Fruit fly (Drosophila melanogaster): Measurements from ENCODE around the gene osp.

The osp gene

DNA sequence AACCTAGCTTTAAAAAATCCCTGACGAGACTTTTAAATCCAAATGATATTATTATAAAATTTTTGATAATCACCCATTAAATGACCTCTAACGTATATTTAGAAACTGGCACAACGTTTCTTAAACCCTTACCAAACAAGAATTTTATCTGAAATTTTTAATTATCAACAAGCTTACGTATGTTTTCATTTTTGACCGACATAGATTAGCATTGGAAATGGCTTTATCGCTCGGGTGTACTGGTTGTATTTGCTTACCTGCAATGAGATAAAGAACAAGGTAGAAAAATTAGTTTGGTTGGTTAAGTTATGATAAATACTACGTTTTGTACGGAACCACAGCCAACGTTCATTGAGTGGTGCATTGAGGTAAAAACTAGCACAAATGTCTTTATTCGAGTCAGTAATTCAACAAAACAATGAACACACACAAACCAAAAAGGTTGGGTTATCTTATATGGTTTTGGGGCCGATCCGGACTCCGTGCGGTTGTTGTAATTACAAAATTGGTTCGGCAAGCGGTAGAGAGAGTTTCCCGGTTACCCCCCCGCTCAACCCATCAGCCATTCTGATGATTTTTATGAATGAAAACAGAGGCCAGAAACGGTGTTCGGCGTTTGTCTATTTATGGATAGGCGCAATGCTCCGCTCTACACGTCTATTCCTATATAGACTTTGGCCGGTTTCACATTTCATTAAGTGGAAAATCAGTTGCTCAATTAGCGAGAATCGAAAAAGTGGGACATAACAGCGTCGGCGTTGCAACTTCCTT, 32.8 kb downstream of the osp start:
- TF ChIP-seq CG17801 (GFP tag; optimal IDR thresholded peaks at IDR 0.05; ENCODE audit: partially characterized antibody), result no peak

dm6 chr2L:14654952-14655351, 34.2 kb downstream of the osp start:
- no peak for TF ChIP-seq CG17801 (GFP tag; optimal IDR thresholded peaks at IDR 0.05; ENCODE audit: partially characterized antibody)

- TF ChIP-seq CG17801 (GFP tag; optimal IDR thresholded peaks at IDR 0.05; ENCODE audit: partially characterized antibody), result no peak
Observed at dm6 chr2L:14653429-14653828, 35.7 kb downstream of the osp start.

dm6 chr2L:14651685-14652536, 37.2 kb downstream of the osp start:
- TF ChIP-seq CG17801 (GFP tag; optimal IDR thresholded peaks at IDR 0.05; ENCODE audit: partially characterized antibody), result no peak

DNA sequence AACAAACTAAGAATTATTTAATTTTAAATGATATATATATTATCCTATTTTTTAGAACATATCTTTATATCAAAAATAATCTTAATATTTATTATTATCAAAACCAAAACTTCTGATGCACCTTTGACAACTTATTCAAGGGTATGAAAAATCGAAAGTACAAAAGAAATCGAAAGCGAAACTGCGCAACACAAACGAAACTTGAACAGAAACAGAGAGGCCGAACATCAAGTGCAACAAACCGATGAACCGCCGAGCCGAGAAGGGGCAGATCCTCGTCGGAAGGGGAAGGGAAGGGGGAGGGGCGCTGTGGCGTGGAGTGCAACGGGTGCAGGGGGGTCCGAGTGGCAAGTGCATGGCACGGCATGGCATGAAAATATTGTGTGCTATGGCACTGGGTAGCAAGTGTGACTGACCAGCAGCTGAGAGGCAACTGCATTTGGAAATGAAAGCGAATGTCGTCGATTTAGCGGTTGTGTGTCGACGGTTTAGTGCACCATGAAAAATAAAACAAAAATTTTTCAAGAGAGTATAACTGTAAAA, 47.0 kb downstream of the osp start:
- no peak for TF ChIP-seq CG17801 (GFP tag; optimal IDR thresholded peaks at IDR 0.05; ENCODE audit: partially characterized antibody)

- TF ChIP-seq CG17801 (GFP tag; optimal IDR thresholded peaks at IDR 0.05; ENCODE audit: partially characterized antibody), result no peak
Observed at dm6 chr2L:14634986-14635385, 54.2 kb downstream of the osp start.

- TF ChIP-seq CG17801 (GFP tag; optimal IDR thresholded peaks at IDR 0.05; ENCODE audit: partially characterized antibody), result no peak
Observed at dm6 chr2L:14632799-14633198, 56.3 kb downstream of the osp start.

DNA sequence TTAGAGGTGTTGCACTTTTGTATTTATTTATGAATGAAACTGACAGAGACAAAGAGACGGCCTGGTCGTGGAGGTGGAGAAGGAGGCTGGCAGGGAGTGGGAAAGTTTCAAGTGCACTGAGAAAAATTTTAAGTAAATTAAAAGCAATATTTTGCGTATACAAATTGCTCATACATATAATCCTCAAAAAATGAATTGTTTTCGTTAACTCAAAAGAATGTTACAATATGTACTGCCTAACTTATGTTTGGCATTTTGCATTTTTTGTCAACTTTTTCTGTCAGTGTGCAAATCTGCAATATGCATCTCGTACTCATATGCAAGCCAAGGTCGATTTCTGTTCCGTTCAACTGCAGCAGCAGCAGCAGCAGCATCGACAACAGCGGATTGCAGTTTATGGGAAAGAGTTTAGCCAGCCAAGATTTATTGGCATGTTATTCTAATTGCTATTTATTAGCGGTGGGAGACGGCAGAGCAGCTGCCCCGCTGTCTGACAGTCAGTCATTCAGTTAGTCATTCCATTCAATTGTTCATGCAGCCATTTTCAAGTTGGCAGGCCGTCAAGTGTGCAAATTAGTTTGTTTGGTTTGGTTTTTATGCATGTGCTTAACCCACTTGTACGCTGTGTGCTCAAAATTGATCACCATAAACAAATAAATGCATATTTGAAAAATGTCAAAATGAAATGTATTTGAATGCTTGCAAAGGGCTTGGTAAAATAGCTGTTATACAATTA, 58.0 kb downstream of the osp start:
- TF ChIP-seq CG17801 (GFP tag; optimal IDR thresholded peaks at IDR 0.05; ENCODE audit: partially characterized antibody), result no peak

dm6 chr2L:14628766-14629165, 60.4 kb downstream of the osp start:
- no peak for TF ChIP-seq CG17801 (GFP tag; optimal IDR thresholded peaks at IDR 0.05; ENCODE audit: partially characterized antibody)

DNA sequence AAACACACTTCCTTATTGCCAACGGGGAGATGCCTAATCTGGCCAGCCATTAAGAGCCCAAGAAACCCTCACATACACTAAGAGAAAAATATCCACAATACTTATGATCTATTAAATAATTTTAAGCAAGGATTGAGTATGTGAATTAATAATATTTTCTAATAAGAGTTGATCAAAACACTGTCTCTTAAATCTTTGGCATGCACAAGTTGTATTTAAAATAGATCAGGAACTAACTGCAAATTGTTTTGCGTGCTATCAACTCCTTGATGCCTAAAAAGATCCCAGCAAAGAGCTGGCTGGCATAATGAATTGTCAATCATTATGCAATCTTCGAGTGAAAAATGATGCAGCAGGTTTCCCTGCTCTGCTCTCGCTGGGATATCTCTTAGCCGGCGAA, 62.0 kb downstream of the osp start:
- TF ChIP-seq CG17801 (GFP tag; optimal IDR thresholded peaks at IDR 0.05; ENCODE audit: partially characterized antibody), result no peak

DNA sequence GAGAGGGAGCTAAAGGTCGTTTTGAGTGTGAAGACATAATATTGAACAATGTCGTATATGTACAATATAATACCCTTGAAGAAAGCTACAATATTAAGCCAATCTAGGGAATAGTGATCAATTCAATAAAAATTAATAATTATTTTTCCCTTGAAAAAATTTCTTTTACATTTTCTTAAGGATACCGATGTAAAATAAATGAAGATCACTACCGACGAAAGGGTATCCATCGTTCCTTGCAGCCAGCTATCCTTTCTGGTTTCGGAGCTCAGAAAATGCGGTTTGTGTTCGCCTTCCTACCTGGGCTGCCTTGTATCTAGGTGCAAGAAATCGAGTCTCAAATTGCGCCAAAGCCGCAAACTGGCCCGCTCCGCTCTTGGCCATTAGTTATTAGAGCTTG, 64.5 kb downstream of the osp start:
- no peak for TF ChIP-seq CG17801 (GFP tag; optimal IDR thresholded peaks at IDR 0.05; ENCODE audit: partially characterized antibody)

dm6 chr2L:14623854-14624253, 65.3 kb downstream of the osp start:
- TF ChIP-seq CG17801 (GFP tag; optimal IDR thresholded peaks at IDR 0.05; ENCODE audit: partially characterized antibody), result no peak

DNA sequence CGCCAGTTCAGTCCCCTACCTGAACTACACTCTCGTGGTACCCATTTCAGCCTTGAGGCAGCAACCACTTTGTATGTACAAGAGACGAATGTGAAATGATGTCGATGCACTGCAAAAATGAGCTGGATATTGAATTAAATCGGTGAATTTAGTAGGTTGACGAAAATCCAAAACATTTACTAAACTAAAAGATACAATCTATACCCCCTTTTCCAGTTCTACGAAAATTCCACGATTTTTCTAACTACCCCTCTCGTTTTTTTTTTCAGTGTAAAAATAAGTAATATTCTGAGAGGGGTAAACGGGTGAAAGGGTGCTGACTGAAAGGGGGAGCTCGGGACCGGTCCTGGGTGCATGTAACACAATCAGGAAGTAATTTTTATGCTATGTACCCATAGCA, 67.0 kb downstream of the osp start:
- no peak for TF ChIP-seq CG17801 (GFP tag; optimal IDR thresholded peaks at IDR 0.05; ENCODE audit: partially characterized antibody)

DNA sequence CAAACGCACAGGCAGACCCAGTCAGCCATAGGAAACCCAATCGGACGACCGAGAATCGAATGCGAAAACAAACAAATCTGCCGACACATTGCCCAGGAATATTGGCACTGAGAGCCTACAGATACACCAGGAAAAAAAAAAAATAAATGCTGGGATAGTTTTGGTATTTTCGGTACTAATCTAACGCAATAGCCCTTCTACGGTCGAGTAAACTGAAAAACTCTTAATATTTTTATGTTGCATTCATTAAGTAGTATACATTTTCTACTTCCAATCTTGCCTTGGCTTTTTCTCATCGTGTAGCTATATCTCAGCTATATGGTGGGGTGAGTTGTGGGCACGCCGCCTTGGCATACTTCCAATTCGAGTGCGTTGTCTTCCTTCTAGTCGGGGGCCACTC, 69.5 kb downstream of the osp start:
- no peak for TF ChIP-seq CG17801 (GFP tag; optimal IDR thresholded peaks at IDR 0.05; ENCODE audit: partially characterized antibody)

DNA sequence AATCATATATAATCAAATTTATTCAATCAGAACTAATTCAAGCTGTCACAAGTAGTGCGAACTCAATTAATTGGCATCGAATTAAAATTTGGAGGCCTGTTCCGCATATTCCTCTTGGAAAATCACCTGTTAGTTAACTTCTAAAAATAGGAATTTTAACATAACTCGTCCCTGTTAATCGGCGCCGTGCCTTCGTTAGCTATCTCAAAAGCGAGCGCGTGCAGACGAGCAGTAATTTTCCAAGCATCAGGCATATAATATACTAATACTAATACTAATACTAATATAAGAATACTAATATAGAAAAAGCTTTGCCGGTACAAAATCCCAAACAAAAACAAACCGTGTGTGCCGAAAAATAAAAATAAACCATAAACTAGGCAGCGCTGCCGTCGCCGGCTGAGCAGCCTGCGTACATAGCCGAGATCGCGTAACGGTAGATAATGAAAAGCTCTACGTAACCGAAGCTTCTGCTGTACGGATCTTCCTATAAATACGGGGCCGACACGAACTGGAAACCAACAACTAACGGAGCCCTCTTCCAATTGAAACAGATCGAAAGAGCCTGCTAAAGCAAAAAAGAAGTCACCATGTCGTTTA, 73.3 kb downstream of the osp start:
- no peak for TF ChIP-seq CG17801 (GFP tag; optimal IDR thresholded peaks at IDR 0.05; ENCODE audit: partially characterized antibody)

Measured in ovary, adult (tissue).